ENCODE assay signal across 1 fruit fly cellular context in genomic region chr3L:8383968-8384367, dm6.
TF ChIP-seq lines count a peak whose summit lies in the region.

No protein-coding gene starts in this region.

TF ChIP-seq in whole organism, prepupa, 60 proteins besides CTCF, POLR2A, EP300 and RAD21 (continued from another document):
- TF ChIP-seq dac (GFP tag; optimal IDR thresholded peaks at IDR 0.05; lab: Kevin White, UChicago) (peak; percentile 51), fkh (GFP tag; optimal IDR thresholded peaks at IDR 0.05; lab: Kevin White, UChicago) (no peak), CG16779 (tag; optimal IDR thresholded peaks at IDR 0.05; lab: Kevin White, UChicago) (no peak), topi (GFP tag; optimal IDR thresholded peaks at IDR 0.05; lab: Kevin White, UChicago) (no peak), CG8119 (GFP tag; IDR thresholded peaks at IDR 0.05; lab: Robert Waterston, UW) (peak; percentile 60), esn (GFP tag; optimal IDR thresholded peaks at IDR 0.05; lab: Kevin White, UChicago) (no peak), CG31627 (GFP tag; optimal IDR thresholded peaks at IDR 0.05; lab: Kevin White, UChicago) (no peak), Eip93F (GFP tag; optimal IDR thresholded peaks at IDR 0.05; lab: Kevin White, UChicago) (no peak), Hr4 (GFP tag; optimal IDR thresholded peaks at IDR 0.05; lab: Kevin White, UChicago) (peak; percentile 69), CG7368 (GFP tag; optimal IDR thresholded peaks at IDR 0.05; lab: Kevin White, UChicago) (no peak), cyc (GFP tag; optimal IDR thresholded peaks at IDR 0.05; lab: Kevin White, UChicago) (no peak), Sox15 (GFP tag; optimal IDR thresholded peaks at IDR 0.05; lab: Kevin White, UChicago) (no peak), CG11294 (GFP tag; IDR thresholded peaks at IDR 0.05; lab: Robert Waterston, UW) (no peak), CG3032 (tag; optimal IDR thresholded peaks at IDR 0.05; lab: Kevin White, UChicago) (no peak), fd59A (GFP tag; optimal IDR thresholded peaks at IDR 0.05; lab: Kevin White, UChicago) (no peak), ss (GFP tag; optimal IDR thresholded peaks at IDR 0.05; lab: Kevin White, UChicago) (peak in 1 of 2 experiments; percentile 38), Eip78C (GFP tag; lab: Kevin White, UChicago) (peak; percentile 59), CG1621 (tag; optimal IDR thresholded peaks at IDR 0.05; lab: Kevin White, UChicago) (no peak)
